Fruit fly (Drosophila melanogaster) whole organism, wandering third instar larva: ENCODE results near the gene CG3744.

Source experiments
- Abd-B ChIP-seq: fragments of >200 bp; optimal IDR thresholded peaks from 2 replicates; lab custom pipeline; 2017; ENCODE audit warnings: missing biosample characterization, missing genetic modification characterization
- Dif ChIP-seq: fragments of 200-275, 200-300 bp; sonication (Bioruptor generic); optimal IDR thresholded peaks from 2 replicates; lab custom pipeline; 2018; ENCODE audit warnings: missing biosample characterization, missing genetic modification characterization; ENCODE audit not compliant: partially characterized antibody
- dl ChIP-seq, 2 experiments: fragments of 175-275, 200-275 bp in 1 of 2; fragments of 200-275 bp in 1 of 2; sonication (Bioruptor generic); optimal IDR thresholded peaks; lab custom pipeline; 2018; ENCODE audit warnings: mild to moderate bottlenecking in 2 of 2, missing biosample characterization in 2 of 2, missing genetic modification characterization in 2 of 2, moderate library complexity in 2 of 2; ENCODE audit not compliant: partially characterized antibody in 2 of 2, insufficient read depth in 1 of 2
- tai ChIP-seq: sonication (Bioruptor generic); optimal IDR thresholded peaks from 2 replicates; lab custom pipeline; 2016; ENCODE audit warnings: missing biosample characterization, missing genetic modification characterization

- TF ChIP-seq dl (GFP tag; optimal IDR thresholded peaks at IDR 0.05; lab: Kevin White, UChicago; ENCODE audit: insufficient read depth in 1 of 2, partially characterized antibody in 2 of 2): no peak
- no peak for TF ChIP-seq Abd-B (GFP tag; lab: Kevin White, UChicago)
- no peak for TF ChIP-seq tai (GFP tag; lab: Kevin White, UChicago)
- TF ChIP-seq Dif (GFP tag; lab: Kevin White, UChicago): no peak
Measured at dm6 chr3R:24876843-24877457, 496 bp upstream of the CG3744 start, which contains the start of the genes CG11089 and CG31381.
